Worm (Caenorhabditis elegans): ENCODE results near the gene gpx-6.

gpx-6 gene

ce11 chrIV:8192878-8193277 lies 29.1 kb upstream of the gpx-6 start:
- TF ChIP-seq aly-2 (tag; optimal IDR thresholded peaks at IDR 0.05) (no peak), hlh-4 (tag; optimal IDR thresholded peaks at IDR 0.05) (no peak), ceh-8 (GFP tag; optimal IDR thresholded peaks at IDR 0.05) (no peak), lin-13 (GFP tag; optimal IDR thresholded peaks at IDR 0.05) (no peak), ceh-88 (GFP tag; IDR thresholded peaks at IDR 0.05) (no peak), nhr-85 (tag) (no peak)

- TF ChIP-seq C04F5.9 (tag; optimal IDR thresholded peaks at IDR 0.05): no peak
- TF ChIP-seq nhr-237 (tag; optimal IDR thresholded peaks at IDR 0.05): no peak
- no peak for TF ChIP-seq hpl-2 (GFP tag; optimal IDR thresholded peaks at IDR 0.05)
- TF ChIP-seq mep-1 (tag; optimal IDR thresholded peaks at IDR 0.05): no peak
- TF ChIP-seq nhr-90 (tag; optimal IDR thresholded peaks at IDR 0.05; ENCODE audit: poor library complexity): no peak
- no peak for TF ChIP-seq zag-1 (tag; optimal IDR thresholded peaks at IDR 0.05)
- no peak for TF ChIP-seq unc-130 (tag; optimal IDR thresholded peaks at IDR 0.05)
- TF ChIP-seq egl-13 (tag; optimal IDR thresholded peaks at IDR 0.05): no peak
- TF ChIP-seq fkh-10 (GFP tag; optimal IDR thresholded peaks at IDR 0.05): no peak
These were observed 23.2 kb upstream of the gpx-6 start, which contains the start of gene wsp-1 for ce11 chrIV:8198851-8199250. Gene wsp-1 (minus strand): TSS chrIV:8198951.

- no peak for TF ChIP-seq dsc-1 (tag; optimal IDR thresholded peaks at IDR 0.05)
- no peak for TF ChIP-seq lir-3 (tag; optimal IDR thresholded peaks at IDR 0.05; ENCODE audit: poor library complexity)
- TF ChIP-seq fkh-10 (GFP tag; optimal IDR thresholded peaks at IDR 0.05): no peak
- TF ChIP-seq unc-86 (tag; optimal IDR thresholded peaks at IDR 0.05): no peak
- no peak for TF ChIP-seq swsn-7 (tag; optimal IDR thresholded peaks at IDR 0.05)
- no peak for TF ChIP-seq lin-13 (GFP tag; optimal IDR thresholded peaks at IDR 0.05)
- no peak for TF ChIP-seq jun-1 (tag; optimal IDR thresholded peaks at IDR 0.05)
- TF ChIP-seq fos-1 (tag; optimal IDR thresholded peaks at IDR 0.05): no peak
- TF ChIP-seq mab-9 (GFP tag; IDR thresholded peaks at IDR 0.05): no peak
- TF ChIP-seq blmp-1 (tag; optimal IDR thresholded peaks at IDR 0.05): no peak
These were observed 22.7 kb upstream of the gpx-6 start for ce11 chrIV:8199274-8199673.

ce11 chrIV:8199824-8200223 lies 22.2 kb upstream of the gpx-6 start:
- TF ChIP-seq mef-2 (tag; optimal IDR thresholded peaks at IDR 0.05) (no peak), ces-1 (GFP tag; optimal IDR thresholded peaks at IDR 0.05) (no peak), nhr-11 (tag; optimal IDR thresholded peaks at IDR 0.05) (no peak), C04F5.9 (tag; optimal IDR thresholded peaks at IDR 0.05) (no peak), pqm-1 (tag; optimal IDR thresholded peaks at IDR 0.05) (no peak), elt-3 (tag; optimal IDR thresholded peaks at IDR 0.05) (no peak), vab-15 (tag; optimal IDR thresholded peaks at IDR 0.05) (no peak), xbp-1 (tag; optimal IDR thresholded peaks at IDR 0.05) (no peak), ama-1 (optimal IDR thresholded peaks at IDR 0.05) (no peak), egl-27 (tag; optimal IDR thresholded peaks at IDR 0.05) (no peak)

ce11 chrIV:8201133-8201532 lies 20.9 kb upstream of the gpx-6 start, which contains the start of gene glrx-22:
Gene glrx-22 (minus strand): TSS chrIV:8201233.
- TF ChIP-seq unc-30 (tag; optimal IDR thresholded peaks at IDR 0.05) (no peak), lir-3 (tag; optimal IDR thresholded peaks at IDR 0.05; ENCODE audit: poor library complexity) (no peak), sox-4 (tag; optimal IDR thresholded peaks at IDR 0.05) (no peak), alr-1 (tag; optimal IDR thresholded peaks at IDR 0.05; ENCODE audit: borderline replicate concordance) (no peak), sup-37 (GFP tag; optimal IDR thresholded peaks at IDR 0.05) (no peak), nhr-237 (tag; optimal IDR thresholded peaks at IDR 0.05) (no peak), ama-1 (optimal IDR thresholded peaks at IDR 0.05) (no peak), F16B12.6 (tag; optimal IDR thresholded peaks at IDR 0.05) (no peak), pqm-1 (tag; optimal IDR thresholded peaks at IDR 0.05) (no peak), nhr-77 (tag; optimal IDR thresholded peaks at IDR 0.05) (no peak), fos-1 (tag; optimal IDR thresholded peaks at IDR 0.05) (no peak), C34B4.2 (tag; optimal IDR thresholded peaks at IDR 0.05) (no peak), ces-1 (GFP tag; optimal IDR thresholded peaks at IDR 0.05) (no peak), nhr-76 (tag; optimal IDR thresholded peaks at IDR 0.05) (no peak), ceh-88 (GFP tag; IDR thresholded peaks at IDR 0.05) (no peak), ceh-82 (tag; optimal IDR thresholded peaks at IDR 0.05) (no peak), xbp-1 (tag; optimal IDR thresholded peaks at IDR 0.05) (no peak), skn-1 (tag; optimal IDR thresholded peaks at IDR 0.05) (no peak), nhr-47 (tag; optimal IDR thresholded peaks at IDR 0.05) (no peak), hlh-17 (GFP tag; optimal IDR thresholded peaks at IDR 0.05; ENCODE audit: borderline replicate concordance) (no peak)
